Fruit fly (Drosophila melanogaster): ENCODE data around the gene Ugt36E1.

- TF ChIP-seq CG8478 (optimal IDR thresholded peaks at IDR 0.05) (no peak), CTCF (optimal IDR thresholded peaks at IDR 0.05) (no peak)
These were observed 21.3 kb upstream of the Ugt36E1 start, which contains the start of gene CG43814 for dm6 chr2L:18805247-18805636.
